Fruit fly (Drosophila melanogaster) whole organism, embryonic: Measurements from ENCODE around the gene unc-4.

Source experiments
- CG10274 ChIP-seq: fragments of 200-800 bp; sonication (Bioruptor generic); optimal IDR thresholded peaks from 3 replicates; lab custom pipeline; 2017; ENCODE audit warnings: missing biosample characterization, mild to moderate bottlenecking, missing genetic modification characterization
- CG11093 ChIP-seq: fragments of 200-800 bp; sonication (Bioruptor generic); IDR thresholded peaks from 3 replicates; pipeline ENCODE4 v1.3.6; 2022; ENCODE audit warnings: missing biosample characterization, missing genetic modification characterization
- CG12769 ChIP-seq: fragments of 200-800 bp; sonication (Bioruptor generic); optimal IDR thresholded peaks from 2 replicates; lab custom pipeline; 2019; ENCODE audit warnings: missing biosample characterization, mild to moderate bottlenecking, missing genetic modification characterization, moderate library complexity
- CG15696 ChIP-seq: fragments of 200-800 bp; sonication (Bioruptor generic); optimal IDR thresholded peaks from 2 replicates; lab custom pipeline; 2019; ENCODE audit warnings: missing biosample characterization, mild to moderate bottlenecking, missing genetic modification characterization, moderate library complexity
- CG1602 ChIP-seq: fragments of 200-800 bp; sonication (Bioruptor generic); optimal IDR thresholded peaks from 3 replicates; lab custom pipeline; 2016; ENCODE audit warnings: missing biosample characterization, missing genetic modification characterization
- CG16779 ChIP-seq: fragments of 200-800 bp; sonication (Bioruptor generic); IDR thresholded peaks from 2 replicates; pipeline ENCODE4 v1.3.6; 2022; ENCODE audit warnings: missing biosample characterization, missing genetic modification characterization
- CG16815 ChIP-seq: fragments of 200-800 bp; sonication (Bioruptor generic); optimal IDR thresholded peaks from 3 replicates; lab custom pipeline; 2017; ENCODE audit warnings: missing biosample characterization, mild to moderate bottlenecking, missing genetic modification characterization
- CG17385 ChIP-seq: fragments of 200-800 bp; sonication (Bioruptor generic); optimal IDR thresholded peaks from 3 replicates; lab custom pipeline; 2018; ENCODE audit warnings: missing biosample characterization, mild to moderate bottlenecking, missing genetic modification characterization
- CG17829 ChIP-seq: fragments of 200-800 bp; optimal IDR thresholded peaks from 2 replicates; lab custom pipeline; 2019; ENCODE audit warnings: missing biosample characterization, mild to moderate bottlenecking, missing genetic modification characterization, moderate library complexity
- CG18599 ChIP-seq: fragments of 200-800 bp; sonication (Bioruptor generic); optimal IDR thresholded peaks from 3 replicates; lab custom pipeline; 2017; ENCODE audit warnings: missing biosample characterization, missing genetic modification characterization, mild to moderate bottlenecking, moderate library complexity, missing genetic modification reagents
- CG18764 ChIP-seq: fragments of 200-800 bp; sonication (Bioruptor generic); optimal IDR thresholded peaks from 3 replicates; lab custom pipeline; 2016; ENCODE audit warnings: missing biosample characterization, missing genetic modification characterization
- CG2712 ChIP-seq: fragments of 200-800 bp; optimal IDR thresholded peaks from 3 replicates; lab custom pipeline; 2019; ENCODE audit warnings: missing biosample characterization, mild to moderate bottlenecking, missing genetic modification characterization, moderate library complexity
- CG31441 ChIP-seq: fragments of 200-800 bp; sonication (Bioruptor generic); IDR thresholded peaks from 2 replicates; pipeline ENCODE4 v1.3.6; 2022; ENCODE audit warnings: missing biosample characterization, missing genetic modification characterization
- CG4707 ChIP-seq: fragments of 200-800 bp; sonication (Bioruptor generic); optimal IDR thresholded peaks from 2 replicates; lab custom pipeline; 2018; ENCODE audit warnings: missing biosample characterization, mild to moderate bottlenecking, missing genetic modification characterization, moderate library complexity
- CG4854 ChIP-seq: fragments of 200-800 bp; sonication (Bioruptor generic); optimal IDR thresholded peaks from 2 replicates; lab custom pipeline; 2016; ENCODE audit warnings: missing biosample characterization, missing genetic modification characterization, inconsistent platforms
- CG6175 ChIP-seq: fragments of 200-800 bp; sonication (Bioruptor generic); IDR thresholded peaks from 3 replicates; pipeline ENCODE4 v1.3.6; 2022; ENCODE audit warnings: missing biosample characterization, missing genetic modification characterization
- CG7271 ChIP-seq: fragments of 200-800 bp; sonication (Bioruptor generic); optimal IDR thresholded peaks from 2 replicates; lab custom pipeline; 2018; ENCODE audit warnings: missing biosample characterization, mild to moderate bottlenecking, missing genetic modification characterization, moderate library complexity
- CG7786 ChIP-seq: fragments of 200-800 bp; sonication (Bioruptor generic); optimal IDR thresholded peaks from 2 replicates; lab custom pipeline; 2016; ENCODE audit warnings: missing biosample characterization, missing genetic modification characterization
- Camta ChIP-seq: fragments of 200-800 bp; sonication (Bioruptor generic); optimal IDR thresholded peaks from 2 replicates; lab custom pipeline; 2016; ENCODE audit warnings: missing biosample characterization, missing genetic modification characterization
- CoRest ChIP-seq: fragments of 200-800 bp; sonication (Bioruptor generic); optimal IDR thresholded peaks from 3 replicates; lab custom pipeline; 2018; ENCODE audit warnings: missing biosample characterization, mild to moderate bottlenecking, missing genetic modification characterization, moderate library complexity
- Gsc ChIP-seq: fragments of 200-800 bp; sonication (Bioruptor generic); IDR thresholded peaks from 2 replicates; pipeline ENCODE4 v1.3.6; 2022; ENCODE audit warnings: missing biosample characterization, missing genetic modification characterization
- HLHmδ ChIP-seq: fragments of 200-800 bp; sonication (Bioruptor generic); optimal IDR thresholded peaks from 2 replicates; lab custom pipeline; 2018; ENCODE audit warnings: missing biosample characterization, mild to moderate bottlenecking, missing genetic modification characterization, moderate library complexity
- Hsf ChIP-seq: fragments of 200-800 bp; sonication (Bioruptor generic); optimal IDR thresholded peaks from 3 replicates; lab custom pipeline; 2016; ENCODE audit warnings: missing biosample characterization, missing genetic modification characterization
- Meics ChIP-seq: fragments of 200-800 bp; sonication (Bioruptor generic); optimal IDR thresholded peaks from 2 replicates; lab custom pipeline; 2017; ENCODE audit warnings: missing biosample characterization, mild to moderate bottlenecking, missing genetic modification characterization
- Pdp1 ChIP-seq, 2 experiments: fragments of 200-800 bp; sonication (Bioruptor generic); optimal IDR thresholded peaks; 3 replicates each; lab custom pipeline; 2016; ENCODE audit warnings: missing biosample characterization in 2 of 2, missing genetic modification characterization in 2 of 2, mild to moderate bottlenecking in 1 of 2, moderate library complexity in 1 of 2
- Ptx1 ChIP-seq: fragments of 200-800 bp; sonication (Bioruptor generic); IDR thresholded peaks from 2 replicates; pipeline ENCODE4 v1.3.6; 2022; ENCODE audit warnings: missing biosample characterization, missing genetic modification characterization
- Sry-β ChIP-seq: fragments of 200-800 bp; sonication (Bioruptor generic); optimal IDR thresholded peaks from 2 replicates; lab custom pipeline; 2018; ENCODE audit warnings: missing biosample characterization, mild to moderate bottlenecking, missing genetic modification characterization, moderate library complexity
- Xbp1 ChIP-seq: fragments of 200-800 bp; sonication (Bioruptor generic); optimal IDR thresholded peaks from 3 replicates; lab custom pipeline; 2016; ENCODE audit warnings: missing biosample characterization, mild to moderate bottlenecking, missing genetic modification characterization
- al ChIP-seq: fragments of 200-800 bp; sonication (Bioruptor generic); IDR thresholded peaks from 2 replicates; pipeline ENCODE4 v1.3.6; 2022; ENCODE audit warnings: missing biosample characterization, missing genetic modification characterization
- az2 ChIP-seq: fragments of 200-800 bp; sonication (Bioruptor generic); optimal IDR thresholded peaks from 3 replicates; lab custom pipeline; 2016; ENCODE audit warnings: missing biosample characterization, missing genetic modification characterization
- bcd ChIP-seq: fragments of 200-800 bp; sonication (Bioruptor generic); optimal IDR thresholded peaks from 2 replicates; lab custom pipeline; 2017; ENCODE audit warnings: missing biosample characterization, mild to moderate bottlenecking, missing genetic modification characterization
- bigmax ChIP-seq: fragments of 200-800 bp; sonication (Bioruptor generic); optimal IDR thresholded peaks from 2 replicates; lab custom pipeline; 2018; ENCODE audit warnings: missing biosample characterization, mild to moderate bottlenecking, missing genetic modification characterization
- cas ChIP-seq: fragments of 200-800 bp; sonication (Bioruptor generic); IDR thresholded peaks from 2 replicates; pipeline ENCODE4 v1.3.6; 2022; ENCODE audit warnings: missing biosample characterization, missing genetic modification characterization
- corto ChIP-seq: fragments of 200-800 bp; sonication (Bioruptor generic); optimal IDR thresholded peaks from 2 replicates; lab custom pipeline; 2016; ENCODE audit warnings: missing biosample characterization, mild to moderate bottlenecking, missing genetic modification characterization, moderate library complexity
- dmrt11E ChIP-seq: fragments of 200-800 bp; sonication (Bioruptor generic); optimal IDR thresholded peaks from 3 replicates; lab custom pipeline; 2018; ENCODE audit warnings: missing biosample characterization, mild to moderate bottlenecking, missing genetic modification characterization, moderate library complexity
- dysf ChIP-seq: fragments of 200-800 bp; sonication (Bioruptor generic); IDR thresholded peaks from 3 replicates; pipeline ENCODE4 v1.3.6; 2022; ENCODE audit warnings: missing biosample characterization, missing genetic modification characterization
- eve ChIP-seq, 2 experiments: fragments of >200 bp; optimal IDR thresholded peaks; 2 replicates each; lab custom pipeline; 2017; ENCODE audit warnings: missing biosample characterization in 2 of 2, missing genetic modification characterization in 2 of 2
- gsb-n ChIP-seq: fragments of 200-800 bp; sonication (Bioruptor generic); optimal IDR thresholded peaks from 3 replicates; lab custom pipeline; 2018; ENCODE audit warnings: missing biosample characterization, mild to moderate bottlenecking, missing genetic modification characterization
- ind ChIP-seq: fragments of 200-800 bp; sonication (Bioruptor generic); optimal IDR thresholded peaks from 3 replicates; lab custom pipeline; 2016; ENCODE audit warnings: missing biosample characterization, missing genetic modification characterization
- lab ChIP-seq: fragments of 200-800 bp; sonication (Bioruptor generic); optimal IDR thresholded peaks from 3 replicates; lab custom pipeline; 2017; ENCODE audit warnings: missing biosample characterization, missing genetic modification characterization, mild to moderate bottlenecking, moderate library complexity, missing genetic modification reagents
- otp ChIP-seq: fragments of 200-800 bp; sonication (Bioruptor generic); IDR thresholded peaks from 3 replicates; pipeline ENCODE4, ENCODE4 v1.3.6; 2022; ENCODE audit warnings: missing biosample characterization, missing genetic modification characterization
- row ChIP-seq: fragments of 200-800 bp; sonication (Bioruptor generic); IDR thresholded peaks from 3 replicates; pipeline ENCODE4 v1.3.6; 2022; ENCODE audit warnings: missing biosample characterization, missing genetic modification characterization
- salm ChIP-seq: fragments of 200-800 bp; sonication (Bioruptor generic); optimal IDR thresholded peaks from 2 replicates; lab custom pipeline; 2018; ENCODE audit warnings: missing biosample characterization, mild to moderate bottlenecking, missing genetic modification characterization
- sens ChIP-seq: fragments of 200-800 bp; sonication (Bioruptor generic); peaks from one replicate; lab custom pipeline; 2016; ENCODE audit warnings: missing biosample characterization, missing genetic modification characterization
- sisA ChIP-seq: fragments of 200-800 bp; sonication (Bioruptor generic); IDR thresholded peaks from 2 replicates; pipeline ENCODE4 v1.3.6; 2022; ENCODE audit warnings: missing biosample characterization, missing genetic modification characterization
- slp2 ChIP-seq: fragments of 200-800 bp; sonication (Bioruptor generic); optimal IDR thresholded peaks from 2 replicates; lab custom pipeline; 2016; ENCODE audit warnings: missing biosample characterization, missing genetic modification characterization
- sr ChIP-seq: fragments of 200-800 bp; sonication (Bioruptor generic); IDR thresholded peaks from 3 replicates; pipeline ENCODE4 v1.3.6; 2022; ENCODE audit warnings: missing biosample characterization, missing genetic modification characterization
- vvl ChIP-seq: fragments of 200-800 bp; sonication (Bioruptor generic); IDR thresholded peaks from 2 replicates; pipeline ENCODE4 v1.3.6; 2022; ENCODE audit warnings: missing biosample characterization, missing genetic modification characterization

The unc-4 gene

DNA sequence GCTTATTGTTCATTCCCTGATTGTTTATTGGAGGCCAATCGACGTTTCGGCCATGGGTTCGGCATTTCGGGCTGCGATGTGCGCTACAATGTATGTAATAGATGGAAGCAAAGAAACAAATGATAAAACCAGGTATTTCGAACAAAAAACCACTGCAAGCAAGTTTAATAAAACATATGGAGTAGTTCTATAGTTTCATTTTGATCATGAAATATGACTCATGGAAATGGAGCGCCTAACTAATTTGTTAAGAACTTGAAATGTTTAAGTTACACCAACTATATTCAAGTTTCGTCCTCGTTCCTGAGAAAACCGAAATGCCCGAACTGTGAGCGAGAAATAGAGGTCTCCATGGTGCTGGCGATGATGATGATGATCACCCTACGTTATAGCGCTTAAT lies 11.9 kb downstream of the unc-4 start (continued):
- TF ChIP-seq CG17385 (GFP tag; lab: Kevin White, UChicago) (peak; percentile 8), CG18764 (GFP tag; lab: Kevin White, UChicago) (no peak), CG6175 (no peak), CG1602 (GFP tag; lab: Kevin White, UChicago) (peak; percentile 11), CG7786 (no peak), sr (GFP tag; lab: Robert Waterston, UW) (no peak), HLHmδ (GFP tag; lab: Kevin White, UChicago) (no peak), Meics (GFP tag; lab: Kevin White, UChicago) (no peak), CG10274 (GFP tag; lab: Kevin White, UChicago) (peak; percentile 95), CG12769 (tag; lab: Kevin White, UChicago) (no peak), slp2 (GFP tag; lab: Kevin White, UChicago) (no peak), lab (GFP tag; lab: Kevin White, UChicago) (no peak), corto (GFP tag; lab: Kevin White, UChicago) (no peak), CG31441 (GFP tag; lab: Robert Waterston, UW) (peak; percentile 56; the same call in 1 of the 2 replicates), vvl (GFP tag; lab: Robert Waterston, UW) (0 out of 2 replicates have a peak, but pooled peaks have one; percentile 29), Hsf (peak; percentile 8), CG7271 (tag; lab: Kevin White, UChicago) (no peak), al (GFP tag; lab: Robert Waterston, UW) (no peak), CG4854 (no peak), Sry-β (GFP tag; lab: Kevin White, UChicago) (no peak), sisA (GFP tag; lab: Robert Waterston, UW) (no peak), Camta (GFP tag; lab: Kevin White, UChicago) (no peak), bigmax (GFP tag; lab: Kevin White, UChicago) (no peak), az2 (GFP tag; lab: Kevin White, UChicago) (peak; percentile 30), ind (GFP tag; lab: Kevin White, UChicago) (peak; percentile 24), CG17829 (tag; lab: Kevin White, UChicago) (peak; percentile 58), otp (GFP tag; lab: Robert Waterston, UW) (no peak), CG11093 (GFP tag; lab: Robert Waterston, UW) (no peak), dysf (peak; percentile 40; the same call in 1 of the 3 replicates), CG4707 (GFP tag; lab: Kevin White, UChicago) (no peak), Ptx1 (GFP tag; lab: Robert Waterston, UW) (0 out of 2 replicates have a peak, but pooled peaks have one; percentile 29), bcd (GFP tag; lab: Kevin White, UChicago) (peak; percentile 36), Pdp1 (GFP tag; optimal IDR thresholded peaks at IDR 0.05; lab: Kevin White, UChicago) (peak in 1 of 2 experiments; percentile 18), dmrt11E (tag; lab: Kevin White, UChicago) (peak; percentile 69), Gsc (GFP tag; lab: Robert Waterston, UW) (no peak), Xbp1 (GFP tag; lab: Kevin White, UChicago) (peak; percentile 28), eve (GFP tag; optimal IDR thresholded peaks at IDR 0.05; lab: Kevin White, UChicago) (peak in 1 of 2 experiments; percentile 78), row (GFP tag; lab: Robert Waterston, UW) (peak; percentile 49), CG15696 (tag; lab: Kevin White, UChicago) (peak; percentile 38), sens (peak; percentile 71), CoRest (tag; lab: Kevin White, UChicago) (peak; percentile 70), CG16779 (GFP tag; lab: Robert Waterston, UW) (no peak), CG2712 (tag; lab: Kevin White, UChicago) (peak; percentile 74), CG16815 (GFP tag; lab: Kevin White, UChicago) (peak; percentile 34), gsb-n (tag; lab: Kevin White, UChicago) (peak; percentile 10), salm (tag; lab: Kevin White, UChicago) (no peak), cas (GFP tag; lab: Robert Waterston, UW) (no peak), CG18599 (GFP tag; lab: Kevin White, UChicago) (peak; percentile 2)
